Fruit fly (Drosophila melanogaster) whole organism, pupa: ENCODE data around the gene CG10428.

ENCODE experiments used
- CG10348 ChIP-seq: fragments of 200-800 bp; sonication (Bioruptor generic); IDR thresholded peaks from 2 replicates; pipeline ENCODE4 v1.3.6; 2022; ENCODE audit warnings: missing biosample characterization, missing genetic modification characterization
- CG12605 ChIP-seq: fragments of 200-800 bp; sonication (Bioruptor generic); IDR thresholded peaks from 2 replicates; pipeline ENCODE4 v1.3.6; 2022; ENCODE audit warnings: missing biosample characterization, missing genetic modification characterization
- CG13204 ChIP-seq: fragments of 200-800 bp; sonication (Bioruptor generic); optimal IDR thresholded peaks from 2 replicates; lab custom pipeline; 2018; ENCODE audit warnings: missing biosample characterization, mild to moderate bottlenecking, missing genetic modification characterization, moderate library complexity
- CG14655 ChIP-seq: fragments of 200-800 bp; sonication (Bioruptor generic); optimal IDR thresholded peaks from 3 replicates; lab custom pipeline; 2017; ENCODE audit warnings: mild to moderate bottlenecking, missing biosample characterization, missing genetic modification reagents, missing genetic modification characterization
- CG15710 ChIP-seq: fragments of 200-800 bp; sonication (Bioruptor generic); optimal IDR thresholded peaks from 2 replicates; lab custom pipeline; 2018; ENCODE audit warnings: missing biosample characterization, mild to moderate bottlenecking, missing genetic modification characterization, moderate library complexity
- CG17806 ChIP-seq: fragments of 200-800 bp; sonication (Bioruptor generic); optimal IDR thresholded peaks from 2 replicates; lab custom pipeline; 2018; ENCODE audit warnings: missing biosample characterization, mild to moderate bottlenecking, missing genetic modification characterization, moderate library complexity
- CG32121 ChIP-seq: fragments of 200-800 bp; sonication (Bioruptor generic); IDR thresholded peaks from 2 replicates; pipeline ENCODE4 v1.3.6; 2022; ENCODE audit warnings: missing biosample characterization, missing genetic modification characterization
- CG34367 ChIP-seq: fragments of 200-800 bp; sonication (Bioruptor generic); optimal IDR thresholded peaks from 2 replicates; lab custom pipeline; 2018; ENCODE audit warnings: missing biosample characterization, mild to moderate bottlenecking, missing genetic modification characterization
- CG4496 ChIP-seq: fragments of 200-800 bp; sonication (Bioruptor generic); IDR thresholded peaks from 3 replicates; pipeline ENCODE4 v1.3.6; 2022; ENCODE audit warnings: missing biosample characterization, missing genetic modification characterization
- CG8159 ChIP-seq: fragments of 200-800 bp; sonication (Bioruptor generic); optimal IDR thresholded peaks from 3 replicates; lab custom pipeline; 2018; ENCODE audit warnings: missing biosample characterization, mild to moderate bottlenecking, missing genetic modification characterization, moderate library complexity
- CG8301 ChIP-seq: fragments of 200-800 bp; sonication (Bioruptor generic); optimal IDR thresholded peaks from 2 replicates; lab custom pipeline; 2018; ENCODE audit warnings: missing biosample characterization, mild to moderate bottlenecking, missing genetic modification characterization
- CG9948 ChIP-seq: fragments of 200-800 bp; sonication (Bioruptor generic); optimal IDR thresholded peaks from 2 replicates; lab custom pipeline; 2018; ENCODE audit warnings: missing biosample characterization, mild to moderate bottlenecking, missing genetic modification characterization, moderate library complexity
- D1 ChIP-seq: fragments of 200-800 bp; sonication (Bioruptor generic); optimal IDR thresholded peaks from 2 replicates; lab custom pipeline; 2018; ENCODE audit warnings: missing biosample characterization, mild to moderate bottlenecking, missing genetic modification characterization, moderate library complexity
- EcR ChIP-seq: fragments of 200-800 bp; sonication (Bioruptor generic); optimal IDR thresholded peaks from 3 replicates; lab custom pipeline; 2019; ENCODE audit warnings: missing biosample characterization, missing genetic modification characterization, mild to moderate bottlenecking, moderate library complexity, missing genetic modification reagents
- Ets98B ChIP-seq: fragments of 200-800 bp; sonication (Bioruptor generic); IDR thresholded peaks from 2 replicates; pipeline ENCODE4 v1.3.6; 2022; ENCODE audit warnings: missing biosample characterization, missing genetic modification characterization
- Pif1A ChIP-seq: fragments of 200-800 bp; sonication (Bioruptor generic); optimal IDR thresholded peaks from 3 replicates; lab custom pipeline; 2016; ENCODE audit warnings: missing biosample characterization, missing genetic modification characterization
- Pif1B ChIP-seq: fragments of 200-800 bp; sonication (Bioruptor generic); optimal IDR thresholded peaks from 3 replicates; lab custom pipeline; 2016; ENCODE audit warnings: missing biosample characterization, missing genetic modification characterization
- Snoo ChIP-seq: fragments of 200-800 bp; sonication (Bioruptor generic); optimal IDR thresholded peaks from 3 replicates; lab custom pipeline; 2017; ENCODE audit warnings: missing biosample characterization, mild to moderate bottlenecking, missing genetic modification characterization, inconsistent platforms
- fd96Ca ChIP-seq: fragments of 200-800 bp; sonication (Bioruptor generic); IDR thresholded peaks from 3 replicates; pipeline ENCODE4 v1.3.6; 2022; ENCODE audit warnings: missing biosample characterization, missing genetic modification characterization
- gl ChIP-seq: fragments of 200-800 bp; sonication (Bioruptor generic); optimal IDR thresholded peaks from 2 replicates; lab custom pipeline; 2018; ENCODE audit warnings: missing biosample characterization, mild to moderate bottlenecking, missing genetic modification characterization
- rn ChIP-seq: fragments of 200-800 bp; sonication (Bioruptor generic); IDR thresholded peaks from 2 replicates; pipeline ENCODE4 v1.3.6; 2022; ENCODE audit warnings: missing biosample characterization, missing genetic modification characterization

The CG10428 gene

dm6 chr2L:18955666-18956065, 7.0 kb downstream of the CG10428 start:
- TF ChIP-seq Pif1B (GFP tag; lab: Kevin White, UChicago) (no peak), CG14655 (GFP tag; lab: Kevin White, UChicago) (no peak), CG8159 (no peak), gl (tag; lab: Kevin White, UChicago) (no peak), CG10348 (GFP tag; lab: Robert Waterston, UW) (no peak), CG4496 (GFP tag; lab: Robert Waterston, UW) (no peak), Ets98B (no peak), rn (GFP tag; lab: Robert Waterston, UW) (no peak), CG34367 (tag; lab: Kevin White, UChicago) (no peak), Pif1A (GFP tag; lab: Kevin White, UChicago) (no peak), D1 (no peak), Snoo (tag; lab: Kevin White, UChicago) (no peak), CG12605 (GFP tag; lab: Robert Waterston, UW) (no peak), CG9948 (tag; lab: Kevin White, UChicago) (no peak)

dm6 chr2L:18957142-18957674, 8.5 kb downstream of the CG10428 start, which contains the start of gene Bhmt:
Gene Bhmt (minus strand): TSS chr2L:18957311.
- TF ChIP-seq CG13204 = no peak
- peak; percentile 90 for TF ChIP-seq CG4496 (GFP tag; lab: Robert Waterston, UW)
- peak; percentile 89 for TF ChIP-seq CG15710 (tag; lab: Kevin White, UChicago)
- TF ChIP-seq D1 = peak; percentile 59
- TF ChIP-seq fd96Ca (GFP tag; lab: Robert Waterston, UW) = no peak; the same call in 1 of the 3 replicates
- TF ChIP-seq CG8301 = peak; percentile 79
- TF ChIP-seq Pif1B (GFP tag; lab: Kevin White, UChicago) = peak; percentile 85
- TF ChIP-seq CG14655 (GFP tag; lab: Kevin White, UChicago) = peak; percentile 85
- peak; percentile 86 for TF ChIP-seq CG32121
- peak; percentile 82 for TF ChIP-seq Pif1A (GFP tag; lab: Kevin White, UChicago)
- TF ChIP-seq rn (GFP tag; lab: Robert Waterston, UW) = peak; percentile 69; the same call in 1 of the 2 replicates
- TF ChIP-seq CG10348 (GFP tag; lab: Robert Waterston, UW) = no peak
- TF ChIP-seq CG17806 (tag; lab: Kevin White, UChicago) = peak; percentile 87
- peak; percentile 91 for TF ChIP-seq CG8159
- TF ChIP-seq CG12605 (GFP tag; lab: Robert Waterston, UW) = peak; percentile 76
- peak; percentile 73 for TF ChIP-seq gl (tag; lab: Kevin White, UChicago)
- peak; percentile 88 for TF ChIP-seq Snoo (tag; lab: Kevin White, UChicago)
- peak; percentile 85 for TF ChIP-seq Ets98B
- TF ChIP-seq CG9948 (tag; lab: Kevin White, UChicago) = peak; percentile 77
- TF ChIP-seq CG34367 (tag; lab: Kevin White, UChicago) = peak; percentile 78
- TF ChIP-seq EcR (GFP tag; lab: Kevin White, UChicago) = peak; percentile 90

dm6 chr2L:18965367-18966213, 16.9 kb downstream of the CG10428 start:
- TF ChIP-seq rn (GFP tag; lab: Robert Waterston, UW) (no peak), CG4496 (GFP tag; lab: Robert Waterston, UW) (no peak), gl (tag; lab: Kevin White, UChicago) (no peak), CG9948 (tag; lab: Kevin White, UChicago) (peak; percentile 4), CG34367 (tag; lab: Kevin White, UChicago) (no peak), Snoo (tag; lab: Kevin White, UChicago) (no peak), fd96Ca (GFP tag; lab: Robert Waterston, UW) (no peak)

dm6 chr2L:18966214-18966556, 17.5 kb downstream of the CG10428 start:
- TF ChIP-seq CG9948 (tag; lab: Kevin White, UChicago) (peak; percentile 47), Pif1B (GFP tag; lab: Kevin White, UChicago) (no peak), CG4496 (GFP tag; lab: Robert Waterston, UW) (peak; percentile 88), gl (tag; lab: Kevin White, UChicago) (no peak), fd96Ca (GFP tag; lab: Robert Waterston, UW) (peak; percentile 57; the same call in 2 of the 3 replicates), CG17806 (tag; lab: Kevin White, UChicago) (peak; percentile 62), Snoo (tag; lab: Kevin White, UChicago) (no peak), CG13204 (no peak), CG8301 (peak; percentile 37), CG32121 (peak; percentile 84), CG15710 (tag; lab: Kevin White, UChicago) (peak; percentile 38), CG8159 (peak; percentile 56), EcR (GFP tag; lab: Kevin White, UChicago) (no peak), D1 (no peak), rn (GFP tag; lab: Robert Waterston, UW) (no peak), CG10348 (GFP tag; lab: Robert Waterston, UW) (no peak), Pif1A (GFP tag; lab: Kevin White, UChicago) (no peak), CG14655 (GFP tag; lab: Kevin White, UChicago) (peak; percentile 53), CG34367 (tag; lab: Kevin White, UChicago) (no peak), CG12605 (GFP tag; lab: Robert Waterston, UW) (peak; percentile 85), Ets98B (peak; percentile 79)
- TF ChIP-seq, all 21 proteins: peak for 11

dm6 chr2L:18966844-18967243, 18.2 kb downstream of the CG10428 start:
- TF ChIP-seq CG4496 (GFP tag; lab: Robert Waterston, UW) (peak; percentile 58; the same call in 1 of the 3 replicates), Pif1A (GFP tag; lab: Kevin White, UChicago) (no peak), CG14655 (GFP tag; lab: Kevin White, UChicago) (no peak), Ets98B (peak; percentile 49), CG13204 (no peak), D1 (no peak), CG32121 (peak; percentile 56; the same call in 1 of the 2 replicates), CG12605 (GFP tag; lab: Robert Waterston, UW) (no peak), Snoo (tag; lab: Kevin White, UChicago) (no peak), rn (GFP tag; lab: Robert Waterston, UW) (no peak), CG15710 (tag; lab: Kevin White, UChicago) (no peak), CG34367 (tag; lab: Kevin White, UChicago) (no peak), EcR (GFP tag; lab: Kevin White, UChicago) (no peak), CG9948 (tag; lab: Kevin White, UChicago) (no peak), Pif1B (GFP tag; lab: Kevin White, UChicago) (no peak), CG17806 (tag; lab: Kevin White, UChicago) (peak; percentile 0), fd96Ca (GFP tag; lab: Robert Waterston, UW) (0 out of 3 replicates have a peak, but pooled peaks have one; percentile 14), gl (tag; lab: Kevin White, UChicago) (no peak), CG8159 (no peak), CG10348 (GFP tag; lab: Robert Waterston, UW) (no peak), CG8301 (no peak)
- TF ChIP-seq, all 21 proteins: peak for 5
